Fruit fly (Drosophila melanogaster): ENCODE results near the gene Nepl19.

- TF ChIP-seq h (optimal IDR thresholded peaks at IDR 0.05), result no peak
- TF ChIP-seq psq (optimal IDR thresholded peaks at IDR 0.05), result no peak
- TF ChIP-seq Sin3A (optimal IDR thresholded peaks at IDR 0.05), result no peak
- no peak for TF ChIP-seq ttk (optimal IDR thresholded peaks at IDR 0.05)
- no peak for TF ChIP-seq Myc (optimal IDR thresholded peaks at IDR 0.05)
These were observed 48.8 kb downstream of the Nepl19 start for dm6 chr3R:28831172-28831571.
